Fruit fly (Drosophila melanogaster) whole organism, embryonic: ENCODE results near the gene CG15529.

Experiments used
- CG11723 ChIP-seq: fragments of 200-800 bp; sonication (Bioruptor generic); optimal IDR thresholded peaks from 2 replicates; lab custom pipeline; 2017; ENCODE audit warnings: missing biosample characterization, mild to moderate bottlenecking, missing genetic modification characterization
- CG3065 ChIP-seq: fragments of 200-800 bp; sonication (Bioruptor generic); optimal IDR thresholded peaks from 2 replicates; lab custom pipeline; 2016; ENCODE audit warnings: missing biosample characterization, missing genetic modification characterization
- CG32772 ChIP-seq: fragments of 200-800 bp; sonication (Bioruptor generic); IDR thresholded peaks from 2 replicates; pipeline ENCODE4 v1.3.6; 2022; ENCODE audit warnings: missing biosample characterization, missing genetic modification characterization
- CG33557 ChIP-seq: fragments of 200-800 bp; sonication (Bioruptor generic); optimal IDR thresholded peaks from 2 replicates; lab custom pipeline; 2019; ENCODE audit warnings: missing biosample characterization, mild to moderate bottlenecking, missing genetic modification characterization, moderate library complexity
- CG3838 ChIP-seq: fragments of 200-800 bp; sonication (Bioruptor generic); optimal IDR thresholded peaks from 3 replicates; lab custom pipeline; 2016; ENCODE audit warnings: missing biosample characterization, missing genetic modification characterization
- CG5180 ChIP-seq: fragments of 200-800 bp; sonication (Bioruptor generic); optimal IDR thresholded peaks from 3 replicates; lab custom pipeline; 2017; ENCODE audit warnings: missing biosample characterization, missing genetic modification characterization, mild to moderate bottlenecking, moderate library complexity, missing genetic modification reagents
- CG6689 ChIP-seq: fragments of 200-800 bp; sonication (Bioruptor generic); IDR thresholded peaks from 2 replicates; pipeline ENCODE4 v1.3.6; 2022; ENCODE audit warnings: missing biosample characterization, missing genetic modification characterization
- CG8290 ChIP-seq, 3 experiments: fragments of 200-800 bp; sonication (Bioruptor generic); optimal IDR thresholded peaks; 2 replicates each; lab custom pipeline; 2016 to 2019; ENCODE audit warnings: missing biosample characterization in 3 of 3, missing genetic modification characterization in 3 of 3, mild to moderate bottlenecking in 2 of 3, moderate library complexity in 1 of 3
- CG9817 ChIP-seq: fragments of 200-800 bp; sonication (Bioruptor generic); optimal IDR thresholded peaks from 2 replicates; lab custom pipeline; 2018; ENCODE audit warnings: missing biosample characterization, mild to moderate bottlenecking, missing genetic modification characterization, moderate library complexity
- CrebB ChIP-seq: fragments of 200-800 bp; sonication (Bioruptor generic); optimal IDR thresholded peaks from 3 replicates; lab custom pipeline; 2018; ENCODE audit warnings: missing biosample characterization, mild to moderate bottlenecking, missing genetic modification characterization
- Ets65A ChIP-seq: fragments of 200-800 bp; sonication (Bioruptor generic); peaks from one replicate; lab custom pipeline; 2016; ENCODE audit warnings: missing biosample characterization, missing genetic modification characterization
- HLH4C ChIP-seq: fragments of 200-800 bp; sonication (Bioruptor generic); IDR thresholded peaks from 3 replicates; pipeline ENCODE4 v1.3.6; 2022; ENCODE audit warnings: missing biosample characterization, missing genetic modification characterization; ENCODE audit not compliant: partially characterized antibody
- Jarid2 ChIP-seq: fragments of 200-800 bp; sonication (Bioruptor generic); optimal IDR thresholded peaks from 3 replicates; lab custom pipeline; 2017; ENCODE audit warnings: mild to moderate bottlenecking, missing biosample characterization, missing genetic modification reagents, missing genetic modification characterization
- Stat92E ChIP-seq, 3 experiments: fragments of >200 bp in 2 of 3; fragments of 200-800 bp in 1 of 3; sonication (Bioruptor generic) in 1 of 3; optimal IDR thresholded peaks; 2 replicates each; lab custom pipeline; 2017 to 2019; ENCODE audit warnings: missing biosample characterization in 3 of 3, missing genetic modification characterization in 3 of 3, mild to moderate bottlenecking in 1 of 3, moderate library complexity in 1 of 3
- bbx ChIP-seq: fragments of 200-800 bp; sonication (Bioruptor generic); IDR thresholded peaks from 2 replicates; pipeline ENCODE4 v1.3.6; 2022; ENCODE audit warnings: missing biosample characterization, missing genetic modification characterization; ENCODE audit not compliant: partially characterized antibody
- btn ChIP-seq: fragments of 200-800 bp; sonication (Bioruptor generic); optimal IDR thresholded peaks from 2 replicates; lab custom pipeline; 2016; ENCODE audit warnings: missing biosample characterization, missing genetic modification characterization
- crol ChIP-seq: fragments of 200-800 bp; sonication (Bioruptor generic); IDR thresholded peaks from 2 replicates; pipeline ENCODE4 v1.3.6; 2022; ENCODE audit warnings: missing biosample characterization, missing genetic modification characterization
- ham ChIP-seq: fragments of 200-800 bp; sonication (Bioruptor generic); IDR thresholded peaks from 2 replicates; pipeline ENCODE4 v1.3.6; 2022; ENCODE audit warnings: missing biosample characterization, missing genetic modification characterization
- jigr1 ChIP-seq: fragments of 200-800 bp; sonication (Bioruptor generic); IDR thresholded peaks from 3 replicates; pipeline ENCODE4 v1.3.6; 2022; ENCODE audit warnings: missing biosample characterization, missing genetic modification characterization
- lbe ChIP-seq: fragments of 200-800 bp; sonication (Bioruptor generic); optimal IDR thresholded peaks from 2 replicates; lab custom pipeline; 2016; ENCODE audit warnings: missing biosample characterization, mild to moderate bottlenecking, missing genetic modification characterization
- lov ChIP-seq, 2 experiments: fragments of 200-800 bp in 1 of 2; fragments of >200 bp in 1 of 2; sonication (Bioruptor generic) in 1 of 2; IDR thresholded peaks in 1 of 2; optimal IDR thresholded peaks in 1 of 2; 2 replicates in 1 of 2; 3 replicates in 1 of 2; pipeline versions ENCODE4 v1.3.6 to Lab custom; 2017 to 2022; ENCODE audit warnings: missing biosample characterization in 1 of 2, missing genetic modification characterization in 1 of 2
- oc ChIP-seq: fragments of 200-800 bp; sonication (Bioruptor generic); optimal IDR thresholded peaks from 2 replicates; lab custom pipeline; 2018; ENCODE audit warnings: missing biosample characterization, mild to moderate bottlenecking, missing genetic modification characterization, moderate library complexity
- prd ChIP-seq, 3 experiments: fragments of >200 bp in 2 of 3; fragments of 200-800 bp in 1 of 3; sonication (Bioruptor generic) in 1 of 3; optimal IDR thresholded peaks in 2 of 3; IDR thresholded peaks in 1 of 3; 2 replicates in 2 of 3; 3 replicates in 1 of 3; pipeline versions ENCODE4 v1.3.6 to Lab custom; 2017 to 2022; ENCODE audit warnings: missing biosample characterization in 1 of 3, missing genetic modification characterization in 1 of 3
- sens ChIP-seq: fragments of 200-800 bp; sonication (Bioruptor generic); peaks from one replicate; lab custom pipeline; 2016; ENCODE audit warnings: missing biosample characterization, missing genetic modification characterization
- slou ChIP-seq: fragments of 200-800 bp; sonication (Bioruptor generic); optimal IDR thresholded peaks from 3 replicates; lab custom pipeline; 2016; ENCODE audit warnings: missing biosample characterization, missing genetic modification characterization
- slp2 ChIP-seq: fragments of 200-800 bp; sonication (Bioruptor generic); optimal IDR thresholded peaks from 2 replicates; lab custom pipeline; 2016; ENCODE audit warnings: missing biosample characterization, missing genetic modification characterization
- tin ChIP-seq: fragments of 200-800 bp; sonication (Bioruptor generic); optimal IDR thresholded peaks from 3 replicates; lab custom pipeline; 2016; ENCODE audit warnings: missing biosample characterization, missing genetic modification characterization
- unpg ChIP-seq: fragments of 200-800 bp; sonication (Bioruptor generic); optimal IDR thresholded peaks from 3 replicates; lab custom pipeline; 2018; ENCODE audit warnings: missing biosample characterization, mild to moderate bottlenecking, missing genetic modification characterization, moderate library complexity
- wek ChIP-seq: fragments of 200-800 bp; sonication (Bioruptor generic); optimal IDR thresholded peaks from 3 replicates; lab custom pipeline; 2018; ENCODE audit warnings: missing biosample characterization, mild to moderate bottlenecking, missing genetic modification characterization, moderate library complexity

CG15529 gene

DNA sequence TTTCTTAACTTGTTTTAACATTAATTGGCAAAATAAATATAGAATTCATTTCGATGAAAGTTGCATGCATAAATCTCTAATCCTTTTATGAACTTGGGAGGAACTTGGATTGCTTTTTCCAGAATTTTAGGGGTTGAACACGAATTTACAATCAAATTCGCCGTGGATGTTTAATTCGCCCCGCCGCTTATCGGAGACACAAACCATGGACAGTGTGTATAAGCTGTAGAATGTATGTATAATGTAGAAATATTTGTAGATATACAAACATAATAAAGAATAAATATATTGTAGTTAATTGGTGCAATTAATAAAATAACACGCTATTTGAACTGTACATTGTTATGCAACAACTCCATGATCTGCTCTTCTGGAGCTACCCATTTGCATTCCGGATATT, 30.1 kb upstream of the CG15529 start (continued):
- TF ChIP-seq jigr1 (GFP tag; lab: Robert Waterston, UW) (no peak), unpg (no peak), CG32772 (GFP tag; lab: Robert Waterston, UW) (no peak), Jarid2 (GFP tag; lab: Kevin White, UChicago) (no peak), lbe (no peak), CG8290 (GFP tag; optimal IDR thresholded peaks at IDR 0.05; lab: Kevin White, UChicago) (no peak), CG8290 (tag; optimal IDR thresholded peaks at IDR 0.05; lab: Kevin White, UChicago) (no peak), slp2 (GFP tag; lab: Kevin White, UChicago) (no peak), bbx (GFP tag; lab: Robert Waterston, UW) (no peak), HLH4C (GFP tag; lab: Robert Waterston, UW) (no peak)
- TF ChIP-seq, all 482 proteins: peak for 11

DNA sequence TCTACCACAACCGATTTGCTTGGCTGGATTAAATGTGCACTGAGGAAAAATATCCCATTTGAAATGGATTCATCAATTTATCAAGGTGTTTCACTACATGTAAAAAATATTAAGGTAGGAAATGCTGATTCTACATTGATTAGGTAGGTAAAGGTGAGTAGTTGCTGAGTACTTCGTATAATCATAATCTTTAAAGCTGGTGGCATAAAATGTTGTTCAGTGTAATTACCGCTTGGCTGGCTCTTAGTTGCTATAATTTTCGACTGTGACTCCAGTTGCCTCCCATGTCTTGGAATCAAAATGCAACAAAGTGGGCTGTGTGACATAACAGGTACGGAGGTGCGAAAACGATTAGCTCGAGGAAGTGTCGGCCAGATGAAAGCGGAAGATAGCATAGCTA, 28.7 kb upstream of the CG15529 start, which contains the start of gene CG45072:
Gene CG45072 (minus strand): TSS at position 101 of the 400 bp plus-strand sequence.
- TF ChIP-seq btn (GFP tag; lab: Kevin White, UChicago) (no peak), CG3838 (no peak), Ets65A (GFP tag; lab: Kevin White, UChicago) (peak; percentile 42)

DNA sequence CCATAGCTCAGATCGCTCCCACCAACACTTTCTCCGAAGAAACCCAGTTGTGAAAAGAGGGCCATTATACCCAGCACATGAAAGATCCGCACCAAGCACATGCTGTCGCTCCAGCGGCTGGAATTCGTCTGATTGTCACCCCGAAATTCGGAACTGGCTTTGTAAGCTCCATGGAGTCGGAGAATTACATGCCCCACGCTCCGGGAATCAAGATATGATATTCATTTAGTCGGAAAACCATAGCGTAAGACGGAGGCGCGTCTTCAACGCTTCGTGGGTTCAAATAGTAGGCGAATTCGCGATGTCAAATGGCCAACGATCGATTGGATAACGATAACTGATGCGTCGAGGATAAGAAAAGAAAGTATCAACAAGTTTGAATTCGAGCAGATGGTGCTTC, 27.2 kb upstream of the CG15529 start, which contains the start of gene CG45073:
Gene CG45073 (minus strand): TSS at position 101 of the 400 bp plus-strand sequence.
- TF ChIP-seq wek (GFP tag; lab: Kevin White, UChicago) = no peak
- no peak for TF ChIP-seq Stat92E (GFP tag; optimal IDR thresholded peaks at IDR 0.05; lab: Kevin White, UChicago)
- no peak for TF ChIP-seq oc (tag; lab: Kevin White, UChicago)
- no peak for TF ChIP-seq slou (GFP tag; lab: Kevin White, UChicago)
- no peak for TF ChIP-seq lov (optimal IDR thresholded peaks at IDR 0.05; lab: Kevin White, UChicago)
- TF ChIP-seq lov (GFP tag; IDR thresholded peaks at IDR 0.05; lab: Robert Waterston, UW) = 0 out of 3 replicates have a peak, but pooled peaks have one; percentile 38
- no peak for TF ChIP-seq ham (GFP tag; lab: Robert Waterston, UW)

DNA sequence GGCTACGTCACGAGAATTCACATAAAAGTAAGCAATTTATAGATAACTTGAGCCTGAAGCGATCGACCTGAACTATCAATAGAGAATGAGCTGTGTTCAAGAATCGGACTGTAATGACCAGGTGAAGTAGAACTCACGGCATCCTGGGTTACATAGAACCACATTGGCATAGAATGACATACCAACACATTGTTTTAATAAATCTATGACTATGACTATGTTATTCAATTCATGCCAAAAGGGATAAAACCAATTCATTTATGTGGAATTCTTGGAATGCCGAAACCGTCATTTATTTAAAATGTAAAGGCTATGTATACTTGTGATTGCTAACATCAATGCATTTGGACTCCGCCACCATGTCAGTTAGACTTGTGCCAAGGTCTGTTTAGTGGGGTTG, 22.8 kb upstream of the CG15529 start, which contains the start of gene Ppi1:
Gene Ppi1 (minus strand): TSS at position 101 of the 400 bp plus-strand sequence.
- TF ChIP-seq tin (GFP tag; lab: Kevin White, UChicago) = no peak
- no peak for TF ChIP-seq CrebB (tag; lab: Kevin White, UChicago)
- no peak for TF ChIP-seq crol (GFP tag; lab: Robert Waterston, UW)
- TF ChIP-seq prd (optimal IDR thresholded peaks at IDR 0.05; lab: Kevin White, UChicago) = no peak
- TF ChIP-seq prd (GFP tag; IDR thresholded peaks at IDR 0.05; lab: Robert Waterston, UW) = no peak
- TF ChIP-seq CG5180 (GFP tag; lab: Kevin White, UChicago) = no peak
- TF ChIP-seq sens = no peak
- TF ChIP-seq CG3838 = no peak
- TF ChIP-seq CG11723 (GFP tag; lab: Kevin White, UChicago) = no peak
- TF ChIP-seq CG9817 (tag; lab: Kevin White, UChicago) = no peak

DNA sequence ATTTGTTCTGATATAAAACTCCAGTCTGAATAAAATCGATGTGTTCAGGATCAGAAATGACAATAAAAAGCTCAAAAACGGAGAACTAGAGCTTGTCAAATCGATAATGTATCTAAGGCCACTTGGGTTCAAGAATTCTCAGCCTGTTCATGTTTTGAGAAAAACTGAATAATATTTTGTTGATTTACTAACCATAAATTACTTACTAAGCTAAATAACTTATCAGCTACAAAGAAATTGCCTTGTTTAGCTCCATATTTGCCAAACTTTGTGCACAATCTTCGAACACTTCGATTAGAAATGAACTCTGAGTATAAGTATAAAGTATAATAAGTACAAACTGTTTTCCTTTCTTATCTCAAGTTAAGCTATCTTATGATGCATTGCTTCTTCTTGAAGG, 19.6 kb upstream of the CG15529 start, which contains the start of gene CG31029:
Gene CG31029 (minus strand): TSS at position 101 of the 400 bp plus-strand sequence.
- no peak for TF ChIP-seq unpg
- TF ChIP-seq CG3065 (GFP tag; lab: Kevin White, UChicago) = no peak
- TF ChIP-seq CG33557 (GFP tag; lab: Kevin White, UChicago) = no peak
- no peak for TF ChIP-seq CG6689 (GFP tag; lab: Robert Waterston, UW)
